Worm (Caenorhabditis elegans) whole organism, young adult: ENCODE data around the gene T19D12.6.

Experiments
- B0019.2 ChIP-seq: fragments of 200-800 bp; sonication (Bioruptor generic); conservative IDR thresholded peaks from 2 replicates; pipeline ENCODE4 v1.3.6; 2022; ENCODE audit warnings: missing genetic modification reagents, missing genetic modification characterization, missing compliant biosample characterization
- B0035.1 ChIP-seq: sonication (generic microtip); optimal IDR thresholded peaks from 2 replicates; lab custom pipeline; 2016; ENCODE audit warnings: missing genetic modification characterization, mild to moderate bottlenecking, missing compliant biosample characterization, missing genotype, missing genetic modification reagents
- B0261.1 ChIP-seq: sonication (generic microtip); optimal IDR thresholded peaks from 2 replicates; lab custom pipeline; 2016; ENCODE audit warnings: mild to moderate bottlenecking, missing genetic modification characterization, moderate library complexity, missing compliant biosample characterization
- B0336.3 ChIP-seq: fragments of 200-800 bp; sonication (Bioruptor generic); IDR thresholded peaks from 2 replicates; pipeline ENCODE4 v1.3.6; 2022; ENCODE audit warnings: missing genetic modification characterization, missing compliant biosample characterization
- C06A6.2 ChIP-seq: fragments of 200-800 bp; sonication (Bioruptor generic); conservative IDR thresholded peaks from 2 replicates; pipeline ENCODE4 v1.3.6; 2022; ENCODE audit warnings: missing genetic modification characterization, missing compliant biosample characterization
- C17E4.6 ChIP-seq: fragments of 200-800 bp; sonication (Bioruptor generic); IDR thresholded peaks from 2 replicates; pipeline ENCODE4 v1.3.6; 2022; ENCODE audit warnings: missing genetic modification reagents, missing genetic modification characterization, missing compliant biosample characterization
- F10E7.11 ChIP-seq: sonication (generic microtip); optimal IDR thresholded peaks from 2 replicates; lab custom pipeline; 2017; ENCODE audit warnings: mild to moderate bottlenecking, missing genetic modification characterization, moderate library complexity, missing compliant biosample characterization
- F23B12.7 ChIP-seq: sonication (generic microtip); optimal IDR thresholded peaks from 2 replicates; lab custom pipeline; 2017; ENCODE audit warnings: missing genetic modification characterization, mild to moderate bottlenecking, missing compliant biosample characterization, antibody characterized with exemption, moderate library complexity; ENCODE audit not compliant: insufficient read depth
- F39B2.1 ChIP-seq: fragments of 200-800 bp; sonication (Bioruptor generic); IDR thresholded peaks from 2 replicates; pipeline ENCODE4 v1.3.6; 2022; ENCODE audit warnings: missing genetic modification reagents, missing genetic modification characterization, missing compliant biosample characterization
- K11D2.4 ChIP-seq: fragments of 200-800 bp; sonication (Bioruptor generic); IDR thresholded peaks from 2 replicates; pipeline ENCODE4 v1.3.6; 2022; ENCODE audit warnings: missing genetic modification reagents, missing genetic modification characterization, missing compliant biosample characterization
- K12H6.12 ChIP-seq: fragments of 200-800 bp; sonication (Bioruptor generic); optimal IDR thresholded peaks from 2 replicates; lab custom pipeline; 2018; ENCODE audit warnings: mild to moderate bottlenecking, missing genetic modification characterization, missing compliant biosample characterization
- T07F8.4 ChIP-seq: sonication (generic microtip); optimal IDR thresholded peaks from 2 replicates; lab custom pipeline; 2016; ENCODE audit warnings: mild to moderate bottlenecking, missing genetic modification characterization, moderate library complexity, missing compliant biosample characterization
- Y67H2A.10 ChIP-seq: fragments of 200-800 bp; sonication (Bioruptor generic); conservative IDR thresholded peaks from 2 replicates; pipeline ENCODE4 v1.3.6; 2022; ENCODE audit warnings: missing genetic modification reagents, missing genetic modification characterization, missing compliant biosample characterization
- aptf-2 ChIP-seq: fragments of 200-800 bp; sonication (Bioruptor generic); conservative IDR thresholded peaks from 2 replicates; pipeline ENCODE4 v1.3.6; 2022; ENCODE audit warnings: missing genetic modification reagents, missing genetic modification characterization, missing compliant biosample characterization
- atf-7 ChIP-seq: sonication (generic microtip); optimal IDR thresholded peaks from 2 replicates; lab custom pipeline; 2017; ENCODE audit warnings: mild to moderate bottlenecking, missing genetic modification characterization, missing compliant biosample characterization
- athp-1 ChIP-seq: sonication (generic microtip); optimal IDR thresholded peaks from 2 replicates; lab custom pipeline; 2017; ENCODE audit warnings: mild to moderate bottlenecking, missing genetic modification characterization, missing compliant biosample characterization
- bed-1 ChIP-seq: fragments of 200-800 bp; sonication (Bioruptor generic); IDR thresholded peaks from 2 replicates; pipeline ENCODE4 v1.3.6; 2022; ENCODE audit warnings: missing genetic modification reagents, missing genetic modification characterization, missing compliant biosample characterization
- ccch-3 ChIP-seq: fragments of 200-800 bp; sonication (Bioruptor generic); optimal IDR thresholded peaks from 2 replicates; lab custom pipeline; 2018; ENCODE audit warnings: mild to moderate bottlenecking, missing genetic modification characterization, missing compliant biosample characterization
- dpff-1 ChIP-seq: sonication (generic microtip); optimal IDR thresholded peaks from 2 replicates; lab custom pipeline; 2017; ENCODE audit warnings: mild to moderate bottlenecking, missing genetic modification characterization, missing compliant biosample characterization
- egl-18 ChIP-seq: fragments of 200-800 bp; sonication (Bioruptor generic); IDR thresholded peaks from 2 replicates; pipeline ENCODE4 v1.3.6; 2022; ENCODE audit warnings: missing genetic modification reagents, missing genetic modification characterization, missing compliant biosample characterization
- egl-44 ChIP-seq: fragments of 200-800 bp; sonication (Bioruptor generic); IDR thresholded peaks from 2 replicates; pipeline ENCODE4 v1.3.6; 2022; ENCODE audit warnings: missing genetic modification reagents, missing genetic modification characterization, missing compliant biosample characterization
- egrh-3 ChIP-seq: fragments of 200-800 bp; sonication (Bioruptor generic); IDR thresholded peaks from 2 replicates; pipeline ENCODE4 v1.3.6; 2022; ENCODE audit warnings: missing genetic modification reagents, missing genetic modification characterization, missing compliant biosample characterization
- ets-4 ChIP-seq: fragments of 200-800 bp; sonication (Bioruptor generic); optimal IDR thresholded peaks from 2 replicates; lab custom pipeline; 2018; ENCODE audit warnings: mild to moderate bottlenecking, missing genetic modification characterization, missing compliant biosample characterization
- fkh-3 ChIP-seq: sonication (generic microtip); optimal IDR thresholded peaks from 2 replicates; lab custom pipeline; 2016; ENCODE audit warnings: mild to moderate bottlenecking, missing genetic modification characterization, missing compliant biosample characterization
- him-1 ChIP-seq: sonication (generic microtip); optimal IDR thresholded peaks from 2 replicates; lab custom pipeline; 2016; ENCODE audit warnings: missing genotype, missing genetic modification reagents, missing genetic modification characterization, missing compliant biosample characterization
- hmg-20 ChIP-seq: fragments of 200-800 bp; sonication (Bioruptor generic); IDR thresholded peaks from 2 replicates; pipeline ENCODE4 v1.3.6; 2022; ENCODE audit warnings: missing genetic modification reagents, missing genetic modification characterization, missing compliant biosample characterization
- hrde-1 ChIP-seq: sonication (generic microtip); optimal IDR thresholded peaks from 2 replicates; lab custom pipeline; 2016; ENCODE audit warnings: missing genetic modification characterization, mild to moderate bottlenecking, missing compliant biosample characterization, moderate library complexity, missing genotype, missing genetic modification reagents, borderline replicate concordance
- hsf-1 ChIP-seq: fragments of 200-800 bp; sonication (Bioruptor generic); IDR thresholded peaks from 2 replicates; pipeline ENCODE4 v1.3.6; 2022; ENCODE audit warnings: missing genetic modification reagents, missing genetic modification characterization, missing compliant biosample characterization
- lin-35 ChIP-seq, 3 experiments: fragments of 150-350 bp in 2 of 3; sonication (generic microtip) in 1 of 3; optimal IDR thresholded peaks; 2 replicates each; lab custom pipeline; 2014 to 2018; ENCODE audit warnings: missing biosample characterization in 3 of 3, missing genetic modification characterization in 3 of 3, missing genetic modification reagents in 3 of 3
- lin-40 ChIP-seq: sonication (generic microtip); optimal IDR thresholded peaks from 2 replicates; lab custom pipeline; 2016; ENCODE audit warnings: missing genetic modification characterization, mild to moderate bottlenecking, missing compliant biosample characterization, missing genotype, missing genetic modification reagents
- lin-54 ChIP-seq: fragments of 200-800 bp; sonication (Bioruptor generic); optimal IDR thresholded peaks from 2 replicates; lab custom pipeline; 2018; ENCODE audit warnings: mild to moderate bottlenecking, missing genetic modification characterization, missing compliant biosample characterization
- madf-10 ChIP-seq: sonication (generic microtip); optimal IDR thresholded peaks from 2 replicates; lab custom pipeline; 2016; ENCODE audit warnings: mild to moderate bottlenecking, missing genetic modification characterization, missing compliant biosample characterization
- madf-6 ChIP-seq: fragments of 200-800 bp; sonication (Bioruptor generic); IDR thresholded peaks from 2 replicates; pipeline ENCODE4 v1.3.6; 2022; ENCODE audit warnings: missing genetic modification reagents, missing genetic modification characterization, missing compliant biosample characterization
- madf-8 ChIP-seq: fragments of 200-800 bp; sonication (Bioruptor generic); conservative IDR thresholded peaks from 2 replicates; pipeline ENCODE4 v1.3.6; 2022; ENCODE audit warnings: missing genetic modification reagents, missing genetic modification characterization, missing compliant biosample characterization
- mcd-1 ChIP-seq: fragments of 200-800 bp; sonication (Bioruptor generic); IDR thresholded peaks from 2 replicates; pipeline ENCODE4 v1.3.6; 2022; ENCODE audit warnings: missing genetic modification reagents, missing genetic modification characterization, missing compliant biosample characterization
- nfya-2 ChIP-seq: fragments of 200-800 bp; sonication (Bioruptor generic); IDR thresholded peaks from 2 replicates; pipeline ENCODE4 v1.3.6; 2022; ENCODE audit warnings: missing genetic modification reagents, missing genetic modification characterization, missing compliant biosample characterization
- nhr-120 ChIP-seq: fragments of 200-800 bp; sonication (Bioruptor generic); IDR thresholded peaks from 2 replicates; pipeline ENCODE4 v1.3.6; 2022; ENCODE audit warnings: missing genetic modification characterization, missing compliant biosample characterization
- nhr-80 ChIP-seq: sonication (generic microtip); optimal IDR thresholded peaks from 2 replicates; lab custom pipeline; 2016; ENCODE audit warnings: missing genetic modification characterization, missing compliant biosample characterization
- pbrm-1 ChIP-seq: fragments of 200-800 bp; sonication (Bioruptor generic); IDR thresholded peaks from 2 replicates; pipeline ENCODE4 v1.3.6; 2022; ENCODE audit warnings: missing genetic modification reagents, missing genetic modification characterization, missing compliant biosample characterization
- rec-8 ChIP-seq, 2 experiments: sonication (generic microtip); optimal IDR thresholded peaks; 2 replicates each; lab custom pipeline; 2016; ENCODE audit warnings: mild to moderate bottlenecking in 2 of 2, missing genetic modification characterization in 2 of 2, missing genetic modification reagents in 2 of 2, missing genotype in 2 of 2, missing biosample characterization in 1 of 2, missing compliant biosample characterization in 1 of 2, moderate library complexity in 1 of 2
- sea-2 ChIP-seq: fragments of 200-800 bp; sonication (Bioruptor generic); IDR thresholded peaks from 2 replicates; pipeline ENCODE4 v1.3.6; 2022; ENCODE audit warnings: missing genetic modification characterization, missing compliant biosample characterization
- snpc-1.3 ChIP-seq: sonication (generic microtip); optimal IDR thresholded peaks from 2 replicates; lab custom pipeline; 2017; ENCODE audit warnings: missing genetic modification characterization, mild to moderate bottlenecking, missing compliant biosample characterization, antibody characterized with exemption, moderate library complexity, missing genotype, missing genetic modification reagents; ENCODE audit not compliant: insufficient read depth
- snpc-4 ChIP-seq, 5 experiments: fragments of 150-350 bp in 1 of 5; sonication (generic microtip) in 4 of 5; optimal IDR thresholded peaks; 2 replicates each; lab custom pipeline; 2014 to 2018; ENCODE audit warnings: missing genetic modification characterization in 5 of 5, missing biosample characterization in 3 of 5, antibody characterized with exemption in 2 of 5, mild to moderate bottlenecking in 2 of 5, missing compliant biosample characterization in 2 of 5, missing genotype in 2 of 5, moderate library complexity in 2 of 5, missing genetic modification reagents in 1 of 5
- somi-1 ChIP-seq: fragments of 200-800 bp; sonication (Bioruptor generic); optimal IDR thresholded peaks from 2 replicates; lab custom pipeline; 2018; ENCODE audit warnings: mild to moderate bottlenecking, missing genetic modification characterization, missing compliant biosample characterization
- ztf-3 ChIP-seq: fragments of 200-800 bp; sonication (Bioruptor generic); optimal IDR thresholded peaks from 2 replicates; lab custom pipeline; 2018; ENCODE audit warnings: mild to moderate bottlenecking, missing genetic modification characterization, missing compliant biosample characterization

T19D12.6 gene

DNA sequence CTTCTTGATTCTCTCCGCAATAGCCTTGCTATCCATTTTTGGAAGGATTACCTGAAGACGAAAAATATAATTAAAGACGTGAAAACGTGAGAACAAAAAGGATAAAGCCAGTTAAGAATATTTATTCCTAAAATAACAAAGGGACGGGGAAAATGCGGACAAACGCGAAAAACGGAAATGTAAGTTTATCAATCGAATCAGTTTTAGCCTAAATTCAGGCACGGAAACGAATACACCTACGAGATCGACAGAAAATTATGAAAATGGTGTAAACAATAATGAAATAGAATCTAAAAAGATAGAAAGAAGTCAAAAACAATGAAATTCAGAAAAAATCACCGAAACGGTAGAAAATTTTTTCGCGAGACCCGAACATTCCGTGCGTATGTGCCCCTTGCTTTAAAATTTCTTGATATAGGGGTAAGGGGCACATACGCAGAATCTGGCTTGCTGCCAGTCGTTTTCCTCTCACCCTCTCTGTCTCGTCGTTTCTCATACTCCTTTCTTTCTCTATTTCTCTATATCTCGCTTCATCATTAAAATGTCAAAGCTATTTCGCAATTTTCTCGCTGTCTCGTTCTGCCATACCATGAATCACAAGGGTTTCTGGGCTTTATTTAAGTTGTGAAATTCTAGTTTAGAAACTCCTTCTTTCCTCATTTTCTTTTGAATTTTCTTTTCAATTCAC lies 54.2 kb downstream of the T19D12.6 start, which contains the start of gene icd-1 (continued):
- TF ChIP-seq T07F8.4 (tag; lab: Kevin White, UChicago): no peak
- peak; percentile 79 for TF ChIP-seq madf-10
- TF ChIP-seq atf-7 (tag; lab: Kevin White, UChicago): peak; percentile 82
- TF ChIP-seq nhr-120: no peak
- no peak for TF ChIP-seq bed-1
- peak; percentile 91 for TF ChIP-seq K12H6.12 (tag; lab: Kevin White, UChicago)
- TF ChIP-seq B0336.3 (GFP tag; lab: Robert Waterston, UW): peak; percentile 89
- no peak for TF ChIP-seq nfya-2 (GFP tag; lab: Robert Waterston, UW)
- TF ChIP-seq F39B2.1 (GFP tag; lab: Robert Waterston, UW): no peak
- TF ChIP-seq egl-44 (GFP tag; lab: Robert Waterston, UW): 0 out of 2 replicates have a peak, but pooled peaks have one; percentile 33
- TF ChIP-seq snpc-1.3 (tag; lab: Kevin White, UChicago): peak; percentile 89
- TF ChIP-seq mcd-1: peak; percentile 93
- 0 out of 2 replicates have a peak, but pooled peaks have one; percentile 28 for TF ChIP-seq egl-18 (GFP tag; lab: Robert Waterston, UW)
- TF ChIP-seq somi-1 (GFP tag; lab: Kevin White, UChicago): peak; percentile 90
- TF ChIP-seq madf-8 (GFP tag; lab: Robert Waterston, UW): peak; percentile 71
- TF ChIP-seq sea-2 (GFP tag; lab: Robert Waterston, UW): no peak
- TF ChIP-seq madf-6 (GFP tag; lab: Robert Waterston, UW): peak; percentile 92
- peak; percentile 16 for TF ChIP-seq F10E7.11 (tag; lab: Kevin White, UChicago)
- TF ChIP-seq F23B12.7 (tag; lab: Kevin White, UChicago): peak; percentile 96
- TF ChIP-seq him-1 (tag; lab: Kevin White, UChicago): peak; percentile 63
- TF ChIP-seq egrh-3 (GFP tag; lab: Robert Waterston, UW): 0 out of 2 replicates have a peak, but pooled peaks have one; percentile 45
- TF ChIP-seq B0019.2 (GFP tag; lab: Robert Waterston, UW): peak; percentile 74; the same call in 1 of the 2 replicates
- no peak for TF ChIP-seq ccch-3
- peak; percentile 79 for TF ChIP-seq K11D2.4 (GFP tag; lab: Robert Waterston, UW)
- TF ChIP-seq pbrm-1 (GFP tag; lab: Robert Waterston, UW): peak; percentile 97
- peak; percentile 95 for TF ChIP-seq lin-40 (tag; lab: Kevin White, UChicago)
- TF ChIP-seq dpff-1 (tag; lab: Kevin White, UChicago): no peak
- TF ChIP-seq B0035.1 (tag; lab: Kevin White, UChicago): no peak
- TF ChIP-seq C17E4.6 (GFP tag; lab: Robert Waterston, UW): peak; percentile 57; the same call in 1 of the 2 replicates
- peak in 1 of 2 experiments; percentile 65 for TF ChIP-seq rec-8 (tag; optimal IDR thresholded peaks at IDR 0.05; lab: Kevin White, UChicago)
- TF ChIP-seq ztf-3 (GFP tag; lab: Kevin White, UChicago): peak; percentile 30
- peak; percentile 58 for TF ChIP-seq hrde-1
- peak in 2 of 3 experiments; percentile 67 to 88 for TF ChIP-seq lin-35 (GFP tag; optimal IDR thresholded peaks at IDR 0.05; lab: Kevin White, UChicago)
- TF ChIP-seq athp-1 (tag; lab: Kevin White, UChicago): peak; percentile 91
- TF ChIP-seq snpc-4 (GFP tag; optimal IDR thresholded peaks at IDR 0.05; lab: Kevin White, UChicago): peak; percentile 79
- TF ChIP-seq snpc-4 (tag; optimal IDR thresholded peaks at IDR 0.05; lab: Kevin White, UChicago): peak; percentile 83 to 90 (median 87)
- 0 out of 2 replicates have a peak, but pooled peaks have one; percentile 13 for TF ChIP-seq aptf-2
- peak; percentile 69 for TF ChIP-seq nhr-80 (tag; lab: Kevin White, UChicago)
- no peak for TF ChIP-seq fkh-3 (tag; lab: Kevin White, UChicago)
- peak; percentile 85 for TF ChIP-seq Y67H2A.10 (GFP tag; lab: Robert Waterston, UW)
- 0 out of 2 replicates have a peak, but pooled peaks have one; percentile 55 for TF ChIP-seq hmg-20 (GFP tag; lab: Robert Waterston, UW)
- TF ChIP-seq hsf-1 (GFP tag; lab: Robert Waterston, UW): peak; percentile 97
- TF ChIP-seq ets-4 (GFP tag; lab: Kevin White, UChicago): no peak
- TF ChIP-seq C06A6.2 (GFP tag; lab: Robert Waterston, UW): peak; percentile 84
- TF ChIP-seq B0261.1 (tag; lab: Kevin White, UChicago): peak; percentile 20
- TF ChIP-seq lin-54 (GFP tag; lab: Kevin White, UChicago): peak; percentile 90
